Worm (Caenorhabditis elegans) whole organism, mixed stage, embryonic: ENCODE data around the gene col-145.

Experiments used
- M03D4.4 ChIP-seq: sonication (generic microtip); optimal IDR thresholded peaks from 2 replicates; lab custom pipeline; 2017; ENCODE audit warnings: mild to moderate bottlenecking, missing genetic modification characterization, missing compliant biosample characterization
- elt-1 ChIP-seq: sonication (generic microtip); optimal IDR thresholded peaks from 2 replicates; lab custom pipeline; 2017; ENCODE audit warnings: missing genetic modification characterization, mild to moderate bottlenecking, missing compliant biosample characterization, antibody characterized with exemption, moderate library complexity, borderline replicate concordance; ENCODE audit not compliant: insufficient read depth
- lin-13 ChIP-seq: fragments of 150-350 bp; optimal IDR thresholded peaks from 2 replicates; lab custom pipeline; 2014; ENCODE audit warnings: missing biosample characterization, missing genetic modification characterization
- lsy-2 ChIP-seq: fragments of 150-350 bp; optimal IDR thresholded peaks from 2 replicates; lab custom pipeline; 2014; ENCODE audit warnings: missing biosample characterization, missing genetic modification characterization
- pha-4 ChIP-seq: fragments of 150-350 bp; optimal IDR thresholded peaks from 2 replicates; lab custom pipeline; 2018; ENCODE audit warnings: missing biosample characterization, missing genetic modification reagents, missing genetic modification characterization
- snpc-4 ChIP-seq: fragments of 150-350 bp; optimal IDR thresholded peaks from 2 replicates; lab custom pipeline; 2014; ENCODE audit warnings: missing biosample characterization, missing genetic modification characterization
- unc-62 ChIP-seq: fragments of 150-350 bp; optimal IDR thresholded peaks from 2 replicates; lab custom pipeline; 2014; ENCODE audit warnings: missing biosample characterization, missing genetic modification reagents, missing genetic modification characterization
- ztf-11 ChIP-seq: fragments of 150-350 bp; optimal IDR thresholded peaks from 2 replicates; lab custom pipeline; 2014; ENCODE audit warnings: missing biosample characterization, missing genetic modification characterization

- TF ChIP-seq snpc-4, result no peak
- TF ChIP-seq unc-62 (GFP tag; lab: Kevin White, UChicago), result no peak
- TF ChIP-seq elt-1 (tag; lab: Kevin White, UChicago), result no peak
- TF ChIP-seq pha-4, result no peak
- TF ChIP-seq lsy-2 (tag; lab: Kevin White, UChicago), result no peak
- no peak for TF ChIP-seq ztf-11 (tag; lab: Kevin White, UChicago)
- TF ChIP-seq M03D4.4, result no peak
- TF ChIP-seq lin-13, result no peak
Measured at ce11 chrV:9122004-9122403, 40.8 kb downstream of the col-145 start, which contains the start of gene F21C10.13.
